Worm (Caenorhabditis elegans): ENCODE data around the gene pph-1.

- TF ChIP-seq fkh-10 (GFP tag; optimal IDR thresholded peaks at IDR 0.05) (no peak), nhr-28 (tag; optimal IDR thresholded peaks at IDR 0.05) (no peak), pqm-1 (tag; optimal IDR thresholded peaks at IDR 0.05) (no peak), R02D3.7 (tag; optimal IDR thresholded peaks at IDR 0.05) (no peak), nhr-12 (tag; optimal IDR thresholded peaks at IDR 0.05) (no peak), unc-62 (GFP tag; optimal IDR thresholded peaks at IDR 0.05) (no peak), nhr-77 (tag; optimal IDR thresholded peaks at IDR 0.05) (no peak), elt-1 (tag; optimal IDR thresholded peaks at IDR 0.05) (no peak), nhr-76 (tag; optimal IDR thresholded peaks at IDR 0.05) (no peak), snpc-4 (tag; optimal IDR thresholded peaks at IDR 0.05) (no peak), pha-4 (tag; optimal IDR thresholded peaks at IDR 0.05) (no peak), nfya-1 (tag; optimal IDR thresholded peaks at IDR 0.05; ENCODE audit: insufficient read depth) (peak; percentile 37), ama-1 (optimal IDR thresholded peaks at IDR 0.05) (peak; percentile 66), nhr-43 (tag; optimal IDR thresholded peaks at IDR 0.05; ENCODE audit: poor library complexity, severe bottlenecking) (peak; percentile 11)
Observed at ce11 chrV:10721912-10722426, 19.6 kb downstream of the pph-1 start.

All from whole organism, L3 larva.